Fruit fly (Drosophila melanogaster): ENCODE results near the gene CG42249.

DNA sequence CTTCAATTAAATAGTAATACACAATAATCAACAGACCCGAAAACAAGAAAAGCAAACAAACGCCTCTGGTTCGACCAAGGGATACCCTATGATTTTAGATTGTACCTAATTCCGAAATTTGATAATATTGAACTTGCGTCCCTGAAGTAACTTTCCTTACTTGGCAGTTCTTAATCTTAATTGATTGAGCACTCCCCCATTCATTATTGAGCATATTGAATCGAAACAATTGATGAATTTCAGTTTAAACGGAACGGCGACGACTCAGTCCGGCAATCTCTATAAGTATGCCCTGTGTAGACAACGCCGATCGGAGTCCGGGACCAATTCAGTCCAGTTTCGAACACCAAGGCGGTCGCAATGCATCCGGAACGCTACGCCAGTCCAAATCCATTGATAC is 29.8 kb upstream of the CG42249 start, which contains the start of gene CG15203:
- no peak for TF ChIP-seq CG10348 (GFP tag; IDR thresholded peaks at IDR 0.05)
- TF ChIP-seq gl (tag; optimal IDR thresholded peaks at IDR 0.05): no peak
- no peak for TF ChIP-seq CG15710 (tag; optimal IDR thresholded peaks at IDR 0.05)
- no peak for TF ChIP-seq EcR (GFP tag; optimal IDR thresholded peaks at IDR 0.05)
- TF ChIP-seq rn (GFP tag; IDR thresholded peaks at IDR 0.05): no peak
- no peak for TF ChIP-seq CG17806 (tag; optimal IDR thresholded peaks at IDR 0.05)
- no peak for TF ChIP-seq Pif1A (GFP tag; optimal IDR thresholded peaks at IDR 0.05)
- no peak for TF ChIP-seq CG8301 (tag; optimal IDR thresholded peaks at IDR 0.05)
- no peak for TF ChIP-seq CG34367 (tag; optimal IDR thresholded peaks at IDR 0.05)
- no peak for TF ChIP-seq Snoo (tag; optimal IDR thresholded peaks at IDR 0.05)
- no peak for TF ChIP-seq Ets98B (GFP tag; IDR thresholded peaks at IDR 0.05)
- no peak for TF ChIP-seq CG12605 (GFP tag; IDR thresholded peaks at IDR 0.05)
- TF ChIP-seq CG13204 (GFP tag; optimal IDR thresholded peaks at IDR 0.05): no peak

Data from whole organism, pupa.